Fruit fly (Drosophila melanogaster): ENCODE measurements around the gene Ldh.

The Ldh gene

dm6 chr3L:6217212-6217611, 45.3 kb downstream of the Ldh start:
- peak; percentile 37; the same call in 1 of the 2 replicates for TF ChIP-seq CG12605 (GFP tag; IDR thresholded peaks at IDR 0.05)
- TF ChIP-seq CG4496 (GFP tag; IDR thresholded peaks at IDR 0.05) = peak; percentile 19; the same call in 1 of the 3 replicates
- peak; percentile 27 for TF ChIP-seq CG9948 (tag; optimal IDR thresholded peaks at IDR 0.05)
- no peak for TF ChIP-seq CG17806 (tag; optimal IDR thresholded peaks at IDR 0.05)
- TF ChIP-seq CG34367 (tag; optimal IDR thresholded peaks at IDR 0.05) = peak; percentile 0
- 0 out of 2 replicates have a peak, but pooled peaks have one; percentile 15 for TF ChIP-seq rn (GFP tag; IDR thresholded peaks at IDR 0.05)

- no peak for TF ChIP-seq Pif1A (GFP tag; optimal IDR thresholded peaks at IDR 0.05)
- no peak for TF ChIP-seq Ets98B (GFP tag; IDR thresholded peaks at IDR 0.05)
- no peak for TF ChIP-seq CG9948 (tag; optimal IDR thresholded peaks at IDR 0.05)
- TF ChIP-seq CG32121 (GFP tag; IDR thresholded peaks at IDR 0.05) = no peak
- TF ChIP-seq Pif1B (GFP tag; optimal IDR thresholded peaks at IDR 0.05) = no peak
- TF ChIP-seq CG8159 (tag; optimal IDR thresholded peaks at IDR 0.05) = no peak
- TF ChIP-seq CG10348 (GFP tag; IDR thresholded peaks at IDR 0.05) = no peak
- no peak for TF ChIP-seq CG4496 (GFP tag; IDR thresholded peaks at IDR 0.05)
- TF ChIP-seq Snoo (tag; optimal IDR thresholded peaks at IDR 0.05) = no peak
- no peak for TF ChIP-seq CG8301 (tag; optimal IDR thresholded peaks at IDR 0.05)
- no peak for TF ChIP-seq CG34367 (tag; optimal IDR thresholded peaks at IDR 0.05)
- TF ChIP-seq gl (tag; optimal IDR thresholded peaks at IDR 0.05) = no peak
- TF ChIP-seq CG15710 (tag; optimal IDR thresholded peaks at IDR 0.05) = no peak
- TF ChIP-seq CG12605 (GFP tag; IDR thresholded peaks at IDR 0.05) = no peak
- no peak for TF ChIP-seq D1 (tag; optimal IDR thresholded peaks at IDR 0.05)
Measured at dm6 chr3L:6216787-6217078, 45.8 kb downstream of the Ldh start.

dm6 chr3L:6215976-6216786, 46.3 kb downstream of the Ldh start:
- TF ChIP-seq EcR (GFP tag; optimal IDR thresholded peaks at IDR 0.05) (peak; percentile 52), gl (tag; optimal IDR thresholded peaks at IDR 0.05) (no peak), rn (GFP tag; IDR thresholded peaks at IDR 0.05) (no peak)
